Fruit fly (Drosophila melanogaster) whole organism, embryonic: Measurements from ENCODE around the gene CG12010.
A peak's percentile ranks its signal among the peaks of the same experiment; 100 is the strongest.

Source experiments
- CG10321 ChIP-seq: fragments of 200-800 bp; sonication (Bioruptor generic); IDR thresholded peaks from 2 replicates; pipeline ENCODE4 v1.3.6; 2022; ENCODE audit warnings: missing biosample characterization, missing genetic modification characterization
- CG10565 ChIP-seq: fragments of 200-800 bp; sonication (Bioruptor generic); optimal IDR thresholded peaks from 3 replicates; lab custom pipeline; 2016; ENCODE audit warnings: missing biosample characterization, mild to moderate bottlenecking, missing genetic modification characterization
- CG1233 ChIP-seq: fragments of 200-800 bp; sonication (Bioruptor generic); optimal IDR thresholded peaks from 4 replicates; lab custom pipeline; 2018; ENCODE audit warnings: missing biosample characterization, mild to moderate bottlenecking, missing genetic modification characterization
- CG13424 ChIP-seq: fragments of 200-800 bp; sonication (Bioruptor generic); optimal IDR thresholded peaks from 2 replicates; lab custom pipeline; 2019; ENCODE audit warnings: missing biosample characterization, mild to moderate bottlenecking, missing genetic modification characterization, moderate library complexity
- CG14441 ChIP-seq: fragments of 200-800 bp; sonication (Bioruptor generic); IDR thresholded peaks from 2 replicates; pipeline ENCODE4 v1.3.6; 2022; ENCODE audit warnings: missing biosample characterization, missing genetic modification characterization
- CG14710 ChIP-seq: fragments of 200-800 bp; sonication (Bioruptor generic); optimal IDR thresholded peaks from 3 replicates; lab custom pipeline; 2019; ENCODE audit warnings: missing biosample characterization, mild to moderate bottlenecking, missing genetic modification characterization, moderate library complexity
- CG18599 ChIP-seq: fragments of 200-800 bp; sonication (Bioruptor generic); optimal IDR thresholded peaks from 3 replicates; lab custom pipeline; 2017; ENCODE audit warnings: missing biosample characterization, missing genetic modification characterization, mild to moderate bottlenecking, moderate library complexity, missing genetic modification reagents
- CG2202 ChIP-seq: fragments of 200-800 bp; sonication (Bioruptor generic); optimal IDR thresholded peaks from 2 replicates; lab custom pipeline; 2018; ENCODE audit warnings: missing biosample characterization, mild to moderate bottlenecking, missing genetic modification characterization
- CG2875 ChIP-seq: fragments of 200-800 bp; sonication (Bioruptor generic); optimal IDR thresholded peaks from 2 replicates; lab custom pipeline; 2017; ENCODE audit warnings: missing biosample characterization, mild to moderate bottlenecking, missing genetic modification characterization, missing genetic modification reagents
- CG33213 ChIP-seq: fragments of 200-800 bp; sonication (Bioruptor generic); optimal IDR thresholded peaks from 3 replicates; lab custom pipeline; 2016; ENCODE audit warnings: missing biosample characterization, missing genetic modification characterization
- CG4404 ChIP-seq: fragments of 200-800 bp; sonication (Bioruptor generic); IDR thresholded peaks from 2 replicates; pipeline ENCODE4 v1.3.6; 2022; ENCODE audit warnings: missing biosample characterization, missing genetic modification characterization
- CG4854 ChIP-seq: fragments of 200-800 bp; sonication (Bioruptor generic); optimal IDR thresholded peaks from 2 replicates; lab custom pipeline; 2016; ENCODE audit warnings: missing biosample characterization, missing genetic modification characterization, inconsistent platforms
- CG5180 ChIP-seq: fragments of 200-800 bp; sonication (Bioruptor generic); optimal IDR thresholded peaks from 3 replicates; lab custom pipeline; 2017; ENCODE audit warnings: missing biosample characterization, missing genetic modification characterization, mild to moderate bottlenecking, moderate library complexity, missing genetic modification reagents
- CG6765 ChIP-seq: fragments of 200-800 bp; sonication (Bioruptor generic); optimal IDR thresholded peaks from 3 replicates; lab custom pipeline; 2017; ENCODE audit warnings: missing biosample characterization, mild to moderate bottlenecking, missing genetic modification characterization
- CG7839 ChIP-seq: fragments of 200-800 bp; sonication (Bioruptor generic); optimal IDR thresholded peaks from 3 replicates; lab custom pipeline; 2018; ENCODE audit warnings: missing biosample characterization, mild to moderate bottlenecking, missing genetic modification characterization, moderate library complexity
- CG9727 ChIP-seq: fragments of 200-800 bp; sonication (Bioruptor generic); optimal IDR thresholded peaks from 3 replicates; lab custom pipeline; 2017; ENCODE audit warnings: missing biosample characterization, mild to moderate bottlenecking, missing genetic modification characterization
- Ets65A ChIP-seq: fragments of 200-800 bp; sonication (Bioruptor generic); peaks from one replicate; lab custom pipeline; 2016; ENCODE audit warnings: missing biosample characterization, missing genetic modification characterization
- GATAe ChIP-seq: fragments of 200-800 bp; sonication (Bioruptor generic); conservative IDR thresholded peaks from 2 replicates; pipeline ENCODE4 v1.3.6; 2022; ENCODE audit warnings: missing biosample characterization, missing genetic modification characterization
- H15 ChIP-seq: fragments of 200-800 bp; sonication (Bioruptor generic); IDR thresholded peaks from 3 replicates; pipeline ENCODE4 v1.3.6; 2022; ENCODE audit warnings: missing biosample characterization, missing genetic modification characterization
- H2.0 ChIP-seq: fragments of 200-800 bp; sonication (Bioruptor generic); IDR thresholded peaks from 2 replicates; pipeline ENCODE4 v1.3.6; 2022; ENCODE audit warnings: missing biosample characterization, missing genetic modification characterization
- HHEX ChIP-seq: fragments of 200-800 bp; sonication (Bioruptor generic); optimal IDR thresholded peaks from 3 replicates; lab custom pipeline; 2017; ENCODE audit warnings: missing biosample characterization, mild to moderate bottlenecking, missing genetic modification characterization, missing genetic modification reagents
- HmgD ChIP-seq: fragments of 200-800 bp; sonication (Bioruptor generic); optimal IDR thresholded peaks from 3 replicates; lab custom pipeline; 2016; ENCODE audit warnings: missing biosample characterization, missing genetic modification characterization
- Hmr ChIP-seq: fragments of 200-800 bp; sonication (Bioruptor generic); optimal IDR thresholded peaks from 3 replicates; lab custom pipeline; 2017; ENCODE audit warnings: mild to moderate bottlenecking, missing biosample characterization, missing genetic modification reagents, missing genetic modification characterization
- Neu2 ChIP-seq: fragments of 200-800 bp; sonication (Bioruptor generic); optimal IDR thresholded peaks from 3 replicates; lab custom pipeline; 2016; ENCODE audit warnings: missing biosample characterization, missing genetic modification characterization, borderline replicate concordance
- Nf-YA ChIP-seq: fragments of 200-800 bp; sonication (Bioruptor generic); IDR thresholded peaks from 2 replicates; pipeline ENCODE4 v1.3.6; 2022; ENCODE audit warnings: missing biosample characterization, missing genetic modification characterization
- Poxn ChIP-seq: fragments of 200-800 bp; sonication (Bioruptor generic); IDR thresholded peaks from 2 replicates; pipeline ENCODE4 v1.3.6; 2022; ENCODE audit warnings: missing biosample characterization, missing genetic modification characterization
- Rfx ChIP-seq: fragments of 200-800 bp; sonication (Bioruptor generic); IDR thresholded peaks from 2 replicates; pipeline ENCODE4 v1.3.6; 2022; ENCODE audit warnings: missing biosample characterization, missing genetic modification characterization
- bsh ChIP-seq, 2 experiments: fragments of 200-800 bp; sonication (Bioruptor generic); optimal IDR thresholded peaks; 2 replicates each; lab custom pipeline; 2017 to 2018; ENCODE audit warnings: mild to moderate bottlenecking in 2 of 2, missing biosample characterization in 2 of 2, missing genetic modification characterization in 2 of 2, moderate library complexity in 1 of 2
- cg ChIP-seq: fragments of 200-800 bp; sonication (Bioruptor generic); optimal IDR thresholded peaks from 3 replicates; lab custom pipeline; 2019; ENCODE audit warnings: missing biosample characterization, mild to moderate bottlenecking, missing genetic modification characterization, moderate library complexity
- ci ChIP-seq: fragments of 200-800 bp; sonication (Bioruptor generic); IDR thresholded peaks from 3 replicates; pipeline ENCODE4 v1.3.6; 2022; ENCODE audit warnings: missing biosample characterization, missing genetic modification characterization
- cwo ChIP-seq: fragments of 200-800 bp; sonication (Bioruptor generic); optimal IDR thresholded peaks from 3 replicates; lab custom pipeline; 2017; ENCODE audit warnings: missing biosample characterization, missing genetic modification characterization, mild to moderate bottlenecking, moderate library complexity, missing genetic modification reagents
- dan ChIP-seq: fragments of 200-800 bp; sonication (Bioruptor generic); IDR thresholded peaks from 2 replicates; pipeline ENCODE4 v1.3.6; 2022; ENCODE audit warnings: missing biosample characterization, missing genetic modification characterization
- dimm ChIP-seq: fragments of 200-800 bp; sonication (Bioruptor generic); IDR thresholded peaks from 2 replicates; pipeline ENCODE4 v1.3.6; 2022; ENCODE audit warnings: missing biosample characterization, missing genetic modification characterization
- ems ChIP-seq: fragments of 200-800 bp; sonication (Bioruptor generic); optimal IDR thresholded peaks from 3 replicates; lab custom pipeline; 2016; ENCODE audit warnings: missing biosample characterization, missing genetic modification characterization
- eve ChIP-seq, 2 experiments: fragments of >200 bp; optimal IDR thresholded peaks; 2 replicates each; lab custom pipeline; 2017; ENCODE audit warnings: missing biosample characterization in 2 of 2, missing genetic modification characterization in 2 of 2
- fd64A ChIP-seq: fragments of 200-800 bp; sonication (Bioruptor generic); optimal IDR thresholded peaks from 3 replicates; lab custom pipeline; 2018; ENCODE audit warnings: missing biosample characterization, mild to moderate bottlenecking, missing genetic modification characterization
- gem ChIP-seq: fragments of 200-800 bp; sonication (Bioruptor generic); optimal IDR thresholded peaks from 2 replicates; lab custom pipeline; 2019; ENCODE audit warnings: missing biosample characterization, mild to moderate bottlenecking, missing genetic modification characterization, moderate library complexity
- grn ChIP-seq: fragments of 200-800 bp; sonication (Bioruptor generic); optimal IDR thresholded peaks from 3 replicates; lab custom pipeline; 2017; ENCODE audit warnings: missing biosample characterization, missing genetic modification characterization
- gsb-n ChIP-seq: fragments of 200-800 bp; sonication (Bioruptor generic); optimal IDR thresholded peaks from 3 replicates; lab custom pipeline; 2018; ENCODE audit warnings: missing biosample characterization, mild to moderate bottlenecking, missing genetic modification characterization
- lov ChIP-seq, 2 experiments: fragments of 200-800 bp in 1 of 2; fragments of >200 bp in 1 of 2; sonication (Bioruptor generic) in 1 of 2; IDR thresholded peaks in 1 of 2; optimal IDR thresholded peaks in 1 of 2; 2 replicates in 1 of 2; 3 replicates in 1 of 2; pipeline versions ENCODE4 v1.3.6 to Lab custom; 2017 to 2022; ENCODE audit warnings: missing biosample characterization in 1 of 2, missing genetic modification characterization in 1 of 2
- nerfin-1 ChIP-seq: fragments of 200-800 bp; sonication (Bioruptor generic); optimal IDR thresholded peaks from 3 replicates; lab custom pipeline; 2019; ENCODE audit warnings: missing biosample characterization, mild to moderate bottlenecking, missing genetic modification characterization, moderate library complexity
- sd ChIP-seq: fragments of 200-800 bp; sonication (Bioruptor generic); optimal IDR thresholded peaks from 3 replicates; lab custom pipeline; 2018; ENCODE audit warnings: missing biosample characterization, mild to moderate bottlenecking, missing genetic modification characterization, moderate library complexity
- sug ChIP-seq: fragments of 200-800 bp; optimal IDR thresholded peaks from 2 replicates; lab custom pipeline; 2019; ENCODE audit warnings: missing biosample characterization, mild to moderate bottlenecking, missing genetic modification characterization, moderate library complexity
- unc-4 ChIP-seq: fragments of 200-800 bp; sonication (Bioruptor generic); IDR thresholded peaks from 2 replicates; pipeline ENCODE4 v1.3.6; 2022; ENCODE audit warnings: missing biosample characterization, missing genetic modification characterization; ENCODE audit not compliant: partially characterized antibody
- unpg ChIP-seq: fragments of 200-800 bp; sonication (Bioruptor generic); optimal IDR thresholded peaks from 3 replicates; lab custom pipeline; 2018; ENCODE audit warnings: missing biosample characterization, mild to moderate bottlenecking, missing genetic modification characterization, moderate library complexity
- wek ChIP-seq: fragments of 200-800 bp; sonication (Bioruptor generic); optimal IDR thresholded peaks from 3 replicates; lab custom pipeline; 2018; ENCODE audit warnings: missing biosample characterization, mild to moderate bottlenecking, missing genetic modification characterization, moderate library complexity
- wor ChIP-seq: fragments of 200-800 bp; sonication (Bioruptor generic); IDR thresholded peaks from 2 replicates; pipeline ENCODE4 v1.3.6; 2022; ENCODE audit warnings: missing biosample characterization, missing genetic modification characterization
- z ChIP-seq: fragments of 200-800 bp; sonication (Bioruptor generic); IDR thresholded peaks from 3 replicates; pipeline ENCODE4 v1.3.6; 2022; ENCODE audit warnings: missing biosample characterization, missing genetic modification characterization
- zen2 ChIP-seq: fragments of 200-800 bp; sonication (Bioruptor generic); IDR thresholded peaks from 3 replicates; pipeline ENCODE4 v1.3.6; 2022; ENCODE audit warnings: missing biosample characterization, missing genetic modification characterization; ENCODE audit not compliant: partially characterized antibody

The CG12010 gene

dm6 chr3L:3389666-3390059 is 15.6 kb downstream of the CG12010 start (continued):
- TF ChIP-seq unpg (GFP tag; lab: Kevin White, UChicago) (peak; percentile 34), ci (GFP tag; lab: Robert Waterston, UW) (0 out of 3 replicates have a peak, but pooled peaks have one; percentile 22), CG13424 (tag; lab: Kevin White, UChicago) (peak; percentile 38), CG7839 (peak; percentile 74), gsb-n (tag; lab: Kevin White, UChicago) (peak; percentile 36), cg (GFP tag; lab: Kevin White, UChicago) (no peak), unc-4 (GFP tag; lab: Robert Waterston, UW) (no peak), dimm (GFP tag; lab: Robert Waterston, UW) (0 out of 2 replicates have a peak, but pooled peaks have one; percentile 9), wor (GFP tag; lab: Robert Waterston, UW) (peak; percentile 37; the same call in 1 of the 2 replicates), CG2875 (GFP tag; lab: Kevin White, UChicago) (peak; percentile 44), eve (GFP tag; optimal IDR thresholded peaks at IDR 0.05; lab: Kevin White, UChicago) (peak in 1 of 2 experiments; percentile 73), CG33213 (GFP tag; lab: Kevin White, UChicago) (peak; percentile 47), CG10321 (0 out of 2 replicates have a peak, but pooled peaks have one; percentile 3), nerfin-1 (peak; percentile 35), gem (tag; lab: Kevin White, UChicago) (peak; percentile 72), HmgD (GFP tag; lab: Kevin White, UChicago) (no peak), CG18599 (peak; percentile 56)

- TF ChIP-seq Ets65A (GFP tag; lab: Kevin White, UChicago): peak; percentile 73
- TF ChIP-seq fd64A: peak; percentile 23
- no peak for TF ChIP-seq CG4404 (GFP tag; lab: Robert Waterston, UW)
- TF ChIP-seq lov (optimal IDR thresholded peaks at IDR 0.05; lab: Kevin White, UChicago): no peak
- TF ChIP-seq lov (GFP tag; IDR thresholded peaks at IDR 0.05; lab: Robert Waterston, UW): no peak
- no peak for TF ChIP-seq H15 (GFP tag; lab: Robert Waterston, UW)
- no peak for TF ChIP-seq CG10565 (GFP tag; lab: Kevin White, UChicago)
- TF ChIP-seq CG4854 (GFP tag; lab: Kevin White, UChicago): no peak
- peak; percentile 23 for TF ChIP-seq CG9727 (GFP tag; lab: Kevin White, UChicago)
- 0 out of 3 replicates have a peak, but pooled peaks have one; percentile 19 for TF ChIP-seq z (GFP tag; lab: Robert Waterston, UW)
- TF ChIP-seq Rfx (GFP tag; lab: Robert Waterston, UW): 0 out of 2 replicates have a peak, but pooled peaks have one; percentile 17
- TF ChIP-seq CG14710 (tag; lab: Kevin White, UChicago): peak; percentile 2
- TF ChIP-seq H2.0 (GFP tag; lab: Robert Waterston, UW): no peak
- no peak for TF ChIP-seq HHEX (GFP tag; lab: Kevin White, UChicago)
- TF ChIP-seq CG5180 (GFP tag; lab: Kevin White, UChicago): peak; percentile 13
- TF ChIP-seq CG6765: peak; percentile 39
- no peak for TF ChIP-seq dan (GFP tag; lab: Robert Waterston, UW)
- TF ChIP-seq bsh (GFP tag; optimal IDR thresholded peaks at IDR 0.05; lab: Kevin White, UChicago): peak in 1 of 2 experiments; percentile 26
- no peak for TF ChIP-seq Poxn
- TF ChIP-seq CG1233 (GFP tag; lab: Kevin White, UChicago): peak; percentile 42
- no peak for TF ChIP-seq sug (tag; lab: Kevin White, UChicago)
- TF ChIP-seq CG2202 (tag; lab: Kevin White, UChicago): peak; percentile 19
- no peak for TF ChIP-seq grn (GFP tag; lab: Kevin White, UChicago)
- TF ChIP-seq zen2 (GFP tag; lab: Robert Waterston, UW): no peak
- TF ChIP-seq Neu2 (GFP tag; lab: Kevin White, UChicago): no peak
- 0 out of 2 replicates have a peak, but pooled peaks have one; percentile 30 for TF ChIP-seq Nf-YA (GFP tag; lab: Robert Waterston, UW)
- no peak for TF ChIP-seq GATAe
- TF ChIP-seq ems (GFP tag; lab: Kevin White, UChicago): no peak
- no peak for TF ChIP-seq cwo (GFP tag; lab: Kevin White, UChicago)
- TF ChIP-seq Hmr (GFP tag; lab: Kevin White, UChicago): peak; percentile 25
- TF ChIP-seq CG14441 (GFP tag; lab: Robert Waterston, UW): peak; percentile 38; the same call in 1 of the 2 replicates
- TF ChIP-seq wek (GFP tag; lab: Kevin White, UChicago): peak; percentile 56
- peak; percentile 5 for TF ChIP-seq sd
Observed at dm6 chr3L:3390525-3390924, 16.4 kb downstream of the CG12010 start.
